Worm (Caenorhabditis elegans): Measurements from ENCODE around the gene fubl-3.

fubl-3 gene

DNA sequence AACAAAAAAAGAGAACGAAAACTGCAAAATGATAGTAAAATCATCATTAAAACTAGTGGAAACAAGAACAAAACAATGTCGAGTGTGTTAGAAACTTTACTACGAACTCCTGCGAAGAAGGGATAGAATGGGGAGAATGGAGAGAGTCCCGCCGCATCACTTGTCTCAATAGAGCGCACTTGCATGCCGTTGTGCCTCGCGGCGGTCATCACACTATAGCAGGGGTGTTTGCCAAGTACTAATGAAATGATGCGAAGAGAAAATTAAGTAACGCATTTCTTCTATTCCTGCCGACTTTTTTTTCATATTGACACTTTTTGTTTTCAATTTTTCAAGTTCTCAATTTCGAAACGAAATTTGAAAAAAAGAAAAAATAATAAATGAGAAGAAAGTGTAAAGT lies 42.1 kb upstream of the fubl-3 start:
- TF ChIP-seq bed-1 (GFP tag; IDR thresholded peaks at IDR 0.05) (no peak), madf-8 (GFP tag; conservative IDR thresholded peaks at IDR 0.05) (no peak), madf-10 (tag; optimal IDR thresholded peaks at IDR 0.05) (peak; percentile 75), ztf-26 (tag; optimal IDR thresholded peaks at IDR 0.05) (peak; percentile 74), rcor-1 (GFP tag; IDR thresholded peaks at IDR 0.05) (peak; percentile 17; the same call in 1 of the 2 replicates), lin-54 (GFP tag; optimal IDR thresholded peaks at IDR 0.05) (no peak), ccch-3 (GFP tag; optimal IDR thresholded peaks at IDR 0.05) (no peak), ztf-6 (GFP tag; IDR thresholded peaks at IDR 0.05) (no peak), B0336.3 (GFP tag; IDR thresholded peaks at IDR 0.05) (no peak), somi-1 (GFP tag; optimal IDR thresholded peaks at IDR 0.05) (peak; percentile 11), ceh-27 (GFP tag; optimal IDR thresholded peaks at IDR 0.05) (peak; percentile 72), tlf-1 (GFP tag; optimal IDR thresholded peaks at IDR 0.05) (no peak), lin-40 (tag; optimal IDR thresholded peaks at IDR 0.05) (peak; percentile 80), attf-3 (GFP tag; conservative IDR thresholded peaks at IDR 0.05) (no peak), snpc-4 (GFP tag; optimal IDR thresholded peaks at IDR 0.05) (no peak), snpc-4 (tag; optimal IDR thresholded peaks at IDR 0.05) (peak in 3 of 4 experiments; percentile 18 to 50 (median 30)), K11D2.4 (GFP tag; IDR thresholded peaks at IDR 0.05) (0 out of 2 replicates have a peak, but pooled peaks have one; percentile 40), hlh-26 (GFP tag; conservative IDR thresholded peaks at IDR 0.05) (no peak), attf-5 (GFP tag; optimal IDR thresholded peaks at IDR 0.05) (peak; percentile 57), mcd-1 (GFP tag; IDR thresholded peaks at IDR 0.05) (peak; percentile 96), F23B12.7 (tag; optimal IDR thresholded peaks at IDR 0.05; ENCODE audit: insufficient read depth) (peak; percentile 61), akir-1 (GFP tag; optimal IDR thresholded peaks at IDR 0.05) (no peak), ztf-22 (GFP tag; optimal IDR thresholded peaks at IDR 0.05) (no peak), tbp1 (GFP tag; optimal IDR thresholded peaks at IDR 0.05) (peak; percentile 13), nhr-80 (tag; optimal IDR thresholded peaks at IDR 0.05) (peak; percentile 92), lin-35 (GFP tag; optimal IDR thresholded peaks at IDR 0.05) (peak in 1 of 3 experiments; percentile 27), nfya-2 (GFP tag; IDR thresholded peaks at IDR 0.05) (no peak), mes-4 (tag; optimal IDR thresholded peaks at IDR 0.05) (no peak), hmg-1.2 (GFP tag; IDR thresholded peaks at IDR 0.05) (peak; percentile 43; the same call in 1 of the 2 replicates), let-526 (GFP tag; IDR thresholded peaks at IDR 0.05) (no peak), ztf-18 (tag; optimal IDR thresholded peaks at IDR 0.05) (peak; percentile 5), T07F8.4 (tag; optimal IDR thresholded peaks at IDR 0.05) (no peak), dox-1 (GFP tag; IDR thresholded peaks at IDR 0.05) (peak; percentile 65), madf-6 (GFP tag; IDR thresholded peaks at IDR 0.05) (no peak), F49E8.2 (tag; optimal IDR thresholded peaks at IDR 0.05; ENCODE audit: insufficient read depth) (no peak), hlh-12 (tag; optimal IDR thresholded peaks at IDR 0.05) (no peak), Y95B8A.8 (GFP tag; IDR thresholded peaks at IDR 0.05) (no peak), sea-2 (GFP tag; IDR thresholded peaks at IDR 0.05) (no peak)

DNA sequence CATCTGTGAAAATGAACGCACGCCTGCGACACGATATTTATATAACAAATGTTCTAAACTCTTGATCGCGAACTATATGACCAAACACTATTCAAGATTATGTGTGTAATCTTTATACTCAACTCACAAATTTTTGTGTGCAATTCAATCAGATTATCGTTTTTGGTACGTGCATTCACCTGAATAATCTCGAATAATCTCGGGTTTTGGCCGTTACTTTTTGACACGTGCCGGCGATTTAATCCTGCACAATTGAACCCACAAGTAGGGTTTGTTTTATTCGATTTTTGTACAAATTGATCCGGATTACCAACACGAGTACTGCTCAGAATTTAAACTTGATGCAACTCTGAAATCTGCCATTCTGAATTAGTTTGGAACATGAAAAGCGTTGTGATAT lies 37.8 kb upstream of the fubl-3 start, which contains the start of the genes vap-1 and F11C7.2:
TSS of gene vap-1 (minus strand) at position 101 of the 400 bp plus-strand sequence.
TSS of gene F11C7.2 (plus strand) at position 359 of the 400 bp plus-strand sequence.
- TF ChIP-seq akir-1 (GFP tag; optimal IDR thresholded peaks at IDR 0.05) (no peak), athp-1 (tag; optimal IDR thresholded peaks at IDR 0.05) (no peak), rec-8 (tag; optimal IDR thresholded peaks at IDR 0.05) (no peak), ekl-4 (GFP tag; IDR thresholded peaks at IDR 0.05) (no peak), hlh-26 (GFP tag; conservative IDR thresholded peaks at IDR 0.05) (no peak), ama-1 (optimal IDR thresholded peaks at IDR 0.05) (no peak), ama-1 (GFP tag; optimal IDR thresholded peaks at IDR 0.05) (no peak), let-526 (GFP tag; IDR thresholded peaks at IDR 0.05) (no peak), gei-17 (GFP tag; optimal IDR thresholded peaks at IDR 0.05) (no peak), ets-4 (GFP tag; optimal IDR thresholded peaks at IDR 0.05) (no peak), B0019.2 (GFP tag; conservative IDR thresholded peaks at IDR 0.05) (no peak), Y95B8A.8 (GFP tag; IDR thresholded peaks at IDR 0.05) (no peak), zim-3 (tag; optimal IDR thresholded peaks at IDR 0.05) (no peak), tbp1 (GFP tag; optimal IDR thresholded peaks at IDR 0.05) (no peak), lin-54 (GFP tag; optimal IDR thresholded peaks at IDR 0.05) (no peak)

Measured in whole organism, young adult.